Worm (Caenorhabditis elegans) whole organism, mixed stage, embryonic: ENCODE data around the gene arx-5.

Experiments used
- M03D4.4 ChIP-seq: sonication (generic microtip); optimal IDR thresholded peaks from 2 replicates; lab custom pipeline; 2017; ENCODE audit warnings: mild to moderate bottlenecking, missing genetic modification characterization, missing compliant biosample characterization
- bed-3 ChIP-seq: fragments of 200-800 bp; sonication (Bioruptor generic); optimal IDR thresholded peaks from 3 replicates; lab custom pipeline; 2018; ENCODE audit warnings: mild to moderate bottlenecking, missing genetic modification characterization, moderate library complexity, missing compliant biosample characterization
- blmp-1 ChIP-seq: fragments of 150-350 bp; optimal IDR thresholded peaks from 2 replicates; lab custom pipeline; 2014; ENCODE audit warnings: missing biosample characterization, missing genetic modification characterization
- ceh-39 ChIP-seq: fragments of 150-350 bp; optimal IDR thresholded peaks from 2 replicates; lab custom pipeline; 2014; ENCODE audit warnings: missing biosample characterization, missing genetic modification characterization
- ceh-43 ChIP-seq: fragments of 200-800 bp; sonication (Bioruptor generic); optimal IDR thresholded peaks from 2 replicates; lab custom pipeline; 2018; ENCODE audit warnings: mild to moderate bottlenecking, missing genetic modification characterization, moderate library complexity, missing compliant biosample characterization
- ceh-83 ChIP-seq: fragments of 200-800 bp; sonication (Bioruptor generic); optimal IDR thresholded peaks from 2 replicates; lab custom pipeline; 2018; ENCODE audit warnings: mild to moderate bottlenecking, missing genetic modification characterization, missing compliant biosample characterization
- ces-1 ChIP-seq: fragments of 150-350 bp; optimal IDR thresholded peaks from 2 replicates; lab custom pipeline; 2014; ENCODE audit warnings: missing biosample characterization, missing genetic modification reagents, missing genetic modification characterization
- cnd-1 ChIP-seq: fragments of 200-800 bp; sonication (Bioruptor generic); optimal IDR thresholded peaks from 2 replicates; lab custom pipeline; 2018; ENCODE audit warnings: mild to moderate bottlenecking, missing genetic modification characterization, missing compliant biosample characterization
- drap-1 ChIP-seq: fragments of 200-800 bp; sonication (Bioruptor generic); optimal IDR thresholded peaks from 3 replicates; lab custom pipeline; 2018; ENCODE audit warnings: mild to moderate bottlenecking, missing genetic modification characterization, missing compliant biosample characterization
- elt-1 ChIP-seq: sonication (generic microtip); optimal IDR thresholded peaks from 2 replicates; lab custom pipeline; 2017; ENCODE audit warnings: missing genetic modification characterization, mild to moderate bottlenecking, missing compliant biosample characterization, antibody characterized with exemption, moderate library complexity, borderline replicate concordance; ENCODE audit not compliant: insufficient read depth
- elt-3 ChIP-seq: fragments of 150-350 bp; optimal IDR thresholded peaks from 2 replicates; lab custom pipeline; 2014; ENCODE audit warnings: missing biosample characterization, missing genetic modification characterization
- flh-1 ChIP-seq: fragments of 200-800 bp; sonication (Bioruptor generic); optimal IDR thresholded peaks from 2 replicates; lab custom pipeline; 2018; ENCODE audit warnings: mild to moderate bottlenecking, missing genetic modification characterization, moderate library complexity, missing compliant biosample characterization
- ham-2 ChIP-seq: fragments of 200-800 bp; sonication (Bioruptor generic); optimal IDR thresholded peaks from 2 replicates; lab custom pipeline; 2018; ENCODE audit warnings: mild to moderate bottlenecking, missing genetic modification characterization, missing compliant biosample characterization
- hlh-1 ChIP-seq: fragments of 150-350 bp; optimal IDR thresholded peaks from 2 replicates; lab custom pipeline; 2014; ENCODE audit warnings: missing biosample characterization, missing genetic modification reagents, missing genetic modification characterization
- lin-13 ChIP-seq: fragments of 150-350 bp; optimal IDR thresholded peaks from 2 replicates; lab custom pipeline; 2014; ENCODE audit warnings: missing biosample characterization, missing genetic modification characterization
- lin-32 ChIP-seq: fragments of 200-800 bp; sonication (Bioruptor generic); optimal IDR thresholded peaks from 2 replicates; lab custom pipeline; 2018; ENCODE audit warnings: mild to moderate bottlenecking, missing genetic modification characterization, missing compliant biosample characterization
- lsy-2 ChIP-seq: fragments of 150-350 bp; optimal IDR thresholded peaks from 2 replicates; lab custom pipeline; 2014; ENCODE audit warnings: missing biosample characterization, missing genetic modification characterization
- mep-1 ChIP-seq: fragments of 150-350 bp; optimal IDR thresholded peaks from 2 replicates; lab custom pipeline; 2017; ENCODE audit warnings: missing biosample characterization, missing genetic modification reagents, missing genetic modification characterization, inconsistent platforms
- mls-2 ChIP-seq: sonication (generic microtip); optimal IDR thresholded peaks from 2 replicates; lab custom pipeline; 2016; ENCODE audit warnings: mild to moderate bottlenecking, missing genetic modification characterization, moderate library complexity, missing compliant biosample characterization
- nhr-12 ChIP-seq: fragments of 150-350 bp; optimal IDR thresholded peaks from 2 replicates; lab custom pipeline; 2014; ENCODE audit warnings: missing biosample characterization, missing genetic modification characterization
- nhr-2 ChIP-seq: fragments of 150-350 bp; optimal IDR thresholded peaks from 2 replicates; lab custom pipeline; 2014; ENCODE audit warnings: missing biosample characterization, missing genetic modification characterization
- nhr-237 ChIP-seq: fragments of 150-350 bp; optimal IDR thresholded peaks from 2 replicates; lab custom pipeline; 2014; ENCODE audit warnings: missing biosample characterization, missing genetic modification characterization
- nhr-28 ChIP-seq: fragments of 150-350 bp; optimal IDR thresholded peaks from 2 replicates; lab custom pipeline; 2014; ENCODE audit warnings: missing biosample characterization, missing genetic modification characterization
- pha-4 ChIP-seq: fragments of 150-350 bp; optimal IDR thresholded peaks from 2 replicates; lab custom pipeline; 2018; ENCODE audit warnings: missing biosample characterization, missing genetic modification reagents, missing genetic modification characterization
- sptf-1 ChIP-seq: sonication (generic microtip); optimal IDR thresholded peaks from 2 replicates; lab custom pipeline; 2017; ENCODE audit warnings: mild to moderate bottlenecking, missing genetic modification characterization, moderate library complexity, missing compliant biosample characterization
- tbx-8 ChIP-seq: fragments of 200-800 bp; sonication (Bioruptor generic); optimal IDR thresholded peaks from 2 replicates; lab custom pipeline; 2018; ENCODE audit warnings: mild to moderate bottlenecking, missing genetic modification characterization, moderate library complexity, missing compliant biosample characterization
- unc-120 ChIP-seq: sonication (generic microtip); optimal IDR thresholded peaks from 2 replicates; lab custom pipeline; 2017; ENCODE audit warnings: missing genetic modification characterization, missing compliant biosample characterization; ENCODE audit not compliant: poor library complexity, severe bottlenecking
- zip-8 ChIP-seq: fragments of 150-350 bp; optimal IDR thresholded peaks from 2 replicates; lab custom pipeline; 2014; ENCODE audit warnings: missing biosample characterization, missing genetic modification characterization
- ztf-11 ChIP-seq: fragments of 150-350 bp; optimal IDR thresholded peaks from 2 replicates; lab custom pipeline; 2014; ENCODE audit warnings: missing biosample characterization, missing genetic modification characterization

arx-5 gene

ce11 chrIII:12789420-12789819 lies 28.5 kb downstream of the arx-5 start, which contains the start of gene BE10.1:
BE10.1 (minus strand) TSS chrIII:12789520.
- TF ChIP-seq mep-1 (tag; lab: Kevin White, UChicago) = no peak
- TF ChIP-seq blmp-1 (tag; lab: Kevin White, UChicago) = no peak
- no peak for TF ChIP-seq nhr-2 (tag; lab: Kevin White, UChicago)
- no peak for TF ChIP-seq ceh-39 (tag; lab: Kevin White, UChicago)
- no peak for TF ChIP-seq unc-120 (tag; lab: Kevin White, UChicago)
- TF ChIP-seq ztf-11 (tag; lab: Kevin White, UChicago) = no peak
- TF ChIP-seq drap-1 (GFP tag; lab: Kevin White, UChicago) = no peak
- no peak for TF ChIP-seq ces-1 (GFP tag; lab: Kevin White, UChicago)
- TF ChIP-seq tbx-8 (GFP tag; lab: Kevin White, UChicago) = no peak
- TF ChIP-seq lin-13 (tag; lab: Kevin White, UChicago) = no peak
- no peak for TF ChIP-seq nhr-12 (tag; lab: Kevin White, UChicago)

ce11 chrIII:12788239-12788638 lies 29.7 kb downstream of the arx-5 start:
- TF ChIP-seq pha-4 (tag; lab: Kevin White, UChicago) = no peak
- no peak for TF ChIP-seq nhr-2 (tag; lab: Kevin White, UChicago)
- no peak for TF ChIP-seq mep-1 (tag; lab: Kevin White, UChicago)
- TF ChIP-seq lin-13 (tag; lab: Kevin White, UChicago) = no peak
- no peak for TF ChIP-seq hlh-1 (tag; lab: Kevin White, UChicago)
- no peak for TF ChIP-seq ces-1 (GFP tag; lab: Kevin White, UChicago)
- TF ChIP-seq ham-2 = no peak
- TF ChIP-seq ztf-11 (tag; lab: Kevin White, UChicago) = no peak
- TF ChIP-seq elt-3 (tag; lab: Kevin White, UChicago) = no peak
- no peak for TF ChIP-seq lin-32
- TF ChIP-seq zip-8 = no peak
- TF ChIP-seq nhr-237 (tag; lab: Kevin White, UChicago) = no peak
- no peak for TF ChIP-seq lsy-2
- TF ChIP-seq ceh-43 (GFP tag; lab: Kevin White, UChicago) = no peak
- TF ChIP-seq drap-1 (GFP tag; lab: Kevin White, UChicago) = no peak
- no peak for TF ChIP-seq tbx-8 (GFP tag; lab: Kevin White, UChicago)
- TF ChIP-seq mls-2 (tag; lab: Kevin White, UChicago) = no peak
- no peak for TF ChIP-seq blmp-1 (tag; lab: Kevin White, UChicago)

ce11 chrIII:12785427-12785826 lies 32.5 kb downstream of the arx-5 start:
- TF ChIP-seq lin-13 (tag; lab: Kevin White, UChicago) = no peak
- TF ChIP-seq, all 35 proteins: peak for 0

- TF ChIP-seq sptf-1 (tag; lab: Kevin White, UChicago) (no peak), elt-3 (tag; lab: Kevin White, UChicago) (no peak), elt-1 (tag; lab: Kevin White, UChicago) (no peak), ceh-43 (GFP tag; lab: Kevin White, UChicago) (no peak), flh-1 (GFP tag; lab: Kevin White, UChicago) (no peak), blmp-1 (tag; lab: Kevin White, UChicago) (no peak), bed-3 (GFP tag; lab: Kevin White, UChicago) (no peak)
Measured at ce11 chrIII:12784854-12785253, 33.0 kb downstream of the arx-5 start, which contains the start of gene lgc-37. lgc-37 (plus strand) TSS chrIII:12785154.

ce11 chrIII:12783878-12784277 lies 34.0 kb downstream of the arx-5 start:
- TF ChIP-seq cnd-1 (tag; lab: Kevin White, UChicago) = no peak
- TF ChIP-seq zip-8 = no peak
- TF ChIP-seq ces-1 (GFP tag; lab: Kevin White, UChicago) = peak; percentile 55
- TF ChIP-seq, all 35 proteins: peak for 1

ce11 chrIII:12779676-12780337 lies 38.1 kb downstream of the arx-5 start, which contains the start of gene gab-1:
gab-1 (minus strand) TSS chrIII:12779726.
- no peak for TF ChIP-seq M03D4.4 (tag; lab: Kevin White, UChicago)
- TF ChIP-seq blmp-1 (tag; lab: Kevin White, UChicago) = no peak
- no peak for TF ChIP-seq hlh-1 (tag; lab: Kevin White, UChicago)
- TF ChIP-seq drap-1 (GFP tag; lab: Kevin White, UChicago) = no peak
- TF ChIP-seq nhr-28 (tag; lab: Kevin White, UChicago) = no peak
- TF ChIP-seq sptf-1 (tag; lab: Kevin White, UChicago) = peak; percentile 24
- TF ChIP-seq ceh-83 (GFP tag; lab: Kevin White, UChicago) = peak; percentile 5
- TF ChIP-seq mep-1 (tag; lab: Kevin White, UChicago) = no peak
